Worm (Caenorhabditis elegans) whole organism, young adult: Measurements from ENCODE around the gene bath-19.

ENCODE experiments used
- F23B12.7 ChIP-seq: sonication (generic microtip); optimal IDR thresholded peaks from 2 replicates; lab custom pipeline; 2017; ENCODE audit warnings: missing genetic modification characterization, mild to moderate bottlenecking, missing compliant biosample characterization, antibody characterized with exemption, moderate library complexity; ENCODE audit not compliant: insufficient read depth
- cebp-2 ChIP-seq: fragments of 200-800 bp; sonication (Bioruptor generic); IDR thresholded peaks from 2 replicates; pipeline ENCODE4 v1.3.6; 2022; ENCODE audit warnings: missing genetic modification characterization, missing compliant biosample characterization
- ceh-27 ChIP-seq: fragments of 200-800 bp; sonication (Bioruptor generic); optimal IDR thresholded peaks from 2 replicates; lab custom pipeline; 2018; ENCODE audit warnings: mild to moderate bottlenecking, missing genetic modification characterization, moderate library complexity, missing compliant biosample characterization
- hmg-20 ChIP-seq: fragments of 200-800 bp; sonication (Bioruptor generic); IDR thresholded peaks from 2 replicates; pipeline ENCODE4 v1.3.6; 2022; ENCODE audit warnings: missing genetic modification reagents, missing genetic modification characterization, missing compliant biosample characterization
- mxl-1 ChIP-seq: sonication (generic microtip); optimal IDR thresholded peaks from 2 replicates; lab custom pipeline; 2016; ENCODE audit warnings: missing genetic modification characterization, missing compliant biosample characterization
- nhr-179 ChIP-seq: sonication (generic microtip); optimal IDR thresholded peaks from 2 replicates; lab custom pipeline; 2016; ENCODE audit warnings: mild to moderate bottlenecking, missing genetic modification characterization, missing compliant biosample characterization

DNA sequence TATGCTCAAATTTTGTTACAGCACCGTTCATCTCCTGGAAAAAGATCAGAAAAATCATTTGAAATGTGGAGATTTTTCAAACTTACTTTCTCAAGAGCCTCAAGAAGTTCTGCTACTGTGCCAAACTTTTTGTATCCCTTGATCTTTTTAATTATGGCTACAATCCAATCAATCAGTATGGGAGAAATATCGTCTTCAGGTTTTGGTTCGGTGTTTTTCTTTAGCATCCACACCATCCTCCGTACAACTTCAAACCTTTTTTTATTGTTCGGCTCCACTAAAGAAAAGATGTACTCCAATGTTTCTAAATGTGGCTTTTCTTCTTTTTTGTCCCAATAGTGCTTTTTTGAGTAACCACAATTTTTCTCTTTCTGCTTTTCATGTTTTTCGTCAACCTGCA, 37.3 kb upstream of the bath-19 start:
- TF ChIP-seq ceh-27 (GFP tag; lab: Kevin White, UChicago) (no peak), cebp-2 (GFP tag; lab: Robert Waterston, UW) (no peak), F23B12.7 (tag; lab: Kevin White, UChicago) (no peak), nhr-179 (tag; lab: Kevin White, UChicago) (no peak), hmg-20 (no peak), mxl-1 (tag; lab: Kevin White, UChicago) (no peak)
